Worm (Caenorhabditis elegans): ENCODE measurements around the gene W07B8.4.

The W07B8.4 gene

ce11 chrV:1100280-1100679, 31.4 kb downstream of the W07B8.4 start, which contains the start of gene Y50D4B.2:
Gene Y50D4B.2, plus strand, starts transcription at chrV:1100580.
- TF ChIP-seq tab-1 (GFP tag; IDR thresholded peaks at IDR 0.05) (no peak), cog-1 (tag; optimal IDR thresholded peaks at IDR 0.05) (no peak), T22C8.4 (GFP tag; IDR thresholded peaks at IDR 0.05) (no peak), klf-2 (GFP tag; conservative IDR thresholded peaks at IDR 0.05) (no peak), ztf-29 (GFP tag; IDR thresholded peaks at IDR 0.05) (no peak), flt-1 (GFP tag; IDR thresholded peaks at IDR 0.05) (no peak), ztf-23 (GFP tag; IDR thresholded peaks at IDR 0.05) (no peak), ref-1 (GFP tag; conservative IDR thresholded peaks at IDR 0.05) (no peak), med-1 (GFP tag; optimal IDR thresholded peaks at IDR 0.05; ENCODE audit: insufficient read depth) (no peak)

DNA sequence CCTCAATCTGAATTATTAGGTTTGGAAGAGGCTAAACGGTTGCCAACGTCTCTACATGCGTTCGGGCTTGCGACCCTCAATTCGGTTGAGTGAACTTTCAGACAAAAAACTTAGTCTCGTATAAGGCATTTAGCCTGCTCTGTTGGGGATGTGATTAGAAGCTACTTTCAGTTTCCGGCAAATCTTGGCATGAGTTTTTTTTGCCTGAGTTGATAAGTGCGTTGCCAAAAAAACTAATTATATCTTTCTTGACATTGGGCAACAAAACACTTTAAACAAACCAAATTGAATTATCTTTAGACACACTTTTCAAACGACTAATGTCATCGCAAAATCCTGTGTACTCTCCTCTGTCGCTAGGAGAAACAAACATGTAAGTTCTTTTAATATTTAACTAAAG, 39.4 kb downstream of the W07B8.4 start, which contains the start of gene Y50D4B.4:
Gene Y50D4B.4 (plus strand): TSS at position 301 of the 400 bp plus-strand sequence.
- TF ChIP-seq ztf-23 (GFP tag; IDR thresholded peaks at IDR 0.05) (no peak), flt-1 (GFP tag; IDR thresholded peaks at IDR 0.05) (no peak), med-1 (GFP tag; optimal IDR thresholded peaks at IDR 0.05; ENCODE audit: insufficient read depth) (no peak), T22C8.4 (GFP tag; IDR thresholded peaks at IDR 0.05) (no peak), tab-1 (GFP tag; IDR thresholded peaks at IDR 0.05) (no peak), cog-1 (tag; optimal IDR thresholded peaks at IDR 0.05) (no peak), ztf-29 (GFP tag; IDR thresholded peaks at IDR 0.05) (no peak), klf-2 (GFP tag; conservative IDR thresholded peaks at IDR 0.05) (no peak), ref-1 (GFP tag; conservative IDR thresholded peaks at IDR 0.05) (no peak)

DNA sequence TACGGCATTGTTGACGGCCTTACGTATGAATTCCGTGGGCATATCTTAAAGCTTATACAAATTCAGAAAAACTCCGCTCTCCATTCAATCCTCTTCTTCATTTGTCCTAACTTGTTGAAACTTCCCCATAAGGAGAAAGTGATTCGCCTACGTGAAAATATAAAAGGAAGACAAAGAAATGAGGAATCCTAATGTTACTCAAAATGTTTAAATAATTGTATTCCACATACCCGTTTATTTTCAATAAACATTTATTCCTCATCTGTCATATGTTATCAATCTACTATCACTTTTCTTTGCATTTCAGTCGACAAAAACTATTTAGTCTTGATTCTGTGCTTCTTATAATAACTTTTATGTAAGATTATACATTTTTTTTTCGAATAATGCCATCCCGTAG, 43.7 kb downstream of the W07B8.4 start, which contains the start of gene clec-203:
Gene clec-203 (plus strand): TSS at position 301 of the 400 bp plus-strand sequence.
- TF ChIP-seq klf-2 (GFP tag; conservative IDR thresholded peaks at IDR 0.05) (no peak), ztf-23 (GFP tag; IDR thresholded peaks at IDR 0.05) (no peak), flt-1 (GFP tag; IDR thresholded peaks at IDR 0.05) (no peak), ref-1 (GFP tag; conservative IDR thresholded peaks at IDR 0.05) (no peak), med-1 (GFP tag; optimal IDR thresholded peaks at IDR 0.05; ENCODE audit: insufficient read depth) (no peak), T22C8.4 (GFP tag; IDR thresholded peaks at IDR 0.05) (no peak), ztf-29 (GFP tag; IDR thresholded peaks at IDR 0.05) (no peak), cog-1 (tag; optimal IDR thresholded peaks at IDR 0.05) (no peak), tab-1 (GFP tag; IDR thresholded peaks at IDR 0.05) (no peak)

ce11 chrV:1084016-1084415, 47.7 kb downstream of the W07B8.4 start, which contains the start of gene Y50D4B.6:
Gene Y50D4B.6, plus strand, starts transcription at chrV:1084316.
- TF ChIP-seq klf-2 (GFP tag; conservative IDR thresholded peaks at IDR 0.05) (no peak), T22C8.4 (GFP tag; IDR thresholded peaks at IDR 0.05) (no peak), flt-1 (GFP tag; IDR thresholded peaks at IDR 0.05) (no peak), cog-1 (tag; optimal IDR thresholded peaks at IDR 0.05) (no peak), ztf-23 (GFP tag; IDR thresholded peaks at IDR 0.05) (no peak)

Data from whole organism, midembryonic.